Worm (Caenorhabditis elegans): ENCODE data around the gene ugt-44.

ugt-44 gene

DNA sequence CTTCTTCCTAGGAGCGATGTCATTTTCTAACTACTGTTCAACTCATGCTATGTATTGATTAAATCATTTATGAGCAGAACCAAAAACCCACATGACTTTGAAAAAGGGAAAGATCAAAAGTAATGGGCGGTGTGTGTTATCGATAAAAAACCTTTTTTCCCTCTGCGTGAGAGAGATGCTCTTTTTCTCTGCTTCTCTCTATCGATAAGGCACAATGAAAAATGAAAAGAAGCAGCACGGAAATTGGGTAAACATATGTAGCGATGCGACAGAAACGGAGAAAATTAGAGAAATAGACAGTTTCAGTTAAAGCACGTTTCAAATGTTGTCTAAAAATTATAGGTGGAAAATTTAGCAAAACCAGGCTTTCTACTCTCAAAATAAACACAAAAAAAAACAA lies 32.8 kb downstream of the ugt-44 start:
- TF ChIP-seq unc-62 (GFP tag; optimal IDR thresholded peaks at IDR 0.05), result no peak

DNA sequence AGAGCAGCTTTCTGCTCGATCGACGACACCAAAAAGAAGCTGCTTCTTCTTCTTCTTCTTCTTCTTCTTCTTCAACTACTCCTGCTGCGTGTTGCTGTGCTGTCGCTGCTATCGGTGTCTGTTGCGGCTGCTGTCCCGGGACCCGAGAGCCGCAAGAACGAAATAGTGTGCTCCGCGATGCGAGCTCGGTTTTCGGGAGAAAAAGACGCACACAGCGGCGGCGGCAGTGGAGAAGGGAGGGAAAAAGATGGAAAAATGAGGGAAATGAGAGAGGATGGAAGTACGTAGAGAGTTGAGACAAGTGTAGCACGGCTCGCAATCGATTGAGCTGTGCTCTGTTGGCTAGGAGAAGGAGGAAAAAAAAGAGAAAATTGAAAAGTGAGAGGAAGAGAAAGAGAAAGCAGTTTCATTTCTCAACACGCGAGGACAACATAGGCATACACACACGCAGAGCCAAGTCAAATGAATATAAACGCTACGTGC lies 34.2 kb downstream of the ugt-44 start:
- no peak for TF ChIP-seq unc-62 (GFP tag; optimal IDR thresholded peaks at IDR 0.05)

DNA sequence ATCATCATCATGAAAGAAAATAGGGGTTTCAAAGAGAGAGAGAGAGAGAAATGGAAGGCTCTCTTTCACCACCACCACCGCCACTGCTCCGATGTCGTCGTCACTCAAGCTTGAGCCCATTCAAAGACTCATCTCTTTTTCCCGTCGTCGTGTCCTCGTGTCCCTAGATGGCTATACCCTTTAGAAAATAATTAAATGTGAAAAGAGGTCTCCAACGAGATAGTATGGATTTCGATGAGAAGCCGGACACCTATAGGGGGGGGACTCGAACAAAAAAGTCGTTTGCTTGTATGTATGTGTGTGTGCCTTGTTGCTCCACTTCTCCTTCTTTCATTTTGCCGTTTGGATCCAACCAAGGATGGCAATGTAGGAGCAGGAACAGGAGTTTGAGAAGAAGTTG lies 35.5 kb downstream of the ugt-44 start:
- TF ChIP-seq unc-62 (GFP tag; optimal IDR thresholded peaks at IDR 0.05), result no peak

DNA sequence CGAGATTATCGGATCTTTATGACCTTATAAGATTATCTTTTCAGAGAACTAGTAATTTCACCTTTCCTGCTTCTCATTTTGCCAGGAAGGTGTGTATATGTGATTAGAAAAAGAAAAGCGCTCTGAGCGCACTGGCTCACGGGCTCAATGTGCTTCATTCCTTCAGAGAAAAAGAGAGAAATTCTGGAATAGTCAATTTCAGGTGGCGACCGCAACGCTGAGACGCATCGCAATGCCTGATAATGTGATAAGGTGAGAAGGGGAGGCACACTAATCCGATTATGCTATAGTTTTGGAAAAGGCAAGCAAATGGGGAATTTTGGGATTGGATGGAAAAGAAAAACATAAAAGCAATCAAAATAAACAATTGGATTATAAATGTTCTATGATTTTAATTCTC lies 36.5 kb downstream of the ugt-44 start:
- TF ChIP-seq unc-62 (GFP tag; optimal IDR thresholded peaks at IDR 0.05), result no peak

DNA sequence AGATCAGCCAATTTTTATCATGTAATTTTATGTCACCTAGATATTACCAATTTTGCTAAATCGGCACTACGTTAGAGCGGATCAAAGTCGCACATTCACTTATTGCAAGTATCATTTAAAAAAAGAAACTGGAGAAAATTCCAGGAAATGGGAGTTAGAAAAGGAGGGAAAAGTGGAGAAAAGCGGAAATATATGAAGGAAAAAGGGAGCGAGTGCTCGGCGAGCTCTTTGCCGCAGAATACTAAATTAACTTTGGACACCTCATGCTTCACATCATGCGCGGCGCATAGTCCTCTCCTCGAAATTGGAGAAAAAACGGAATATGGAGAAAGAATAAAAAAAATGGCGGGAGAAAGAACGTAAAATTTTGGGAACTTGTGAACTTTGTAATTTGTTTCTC lies 38.0 kb downstream of the ugt-44 start:
- no peak for TF ChIP-seq unc-62 (GFP tag; optimal IDR thresholded peaks at IDR 0.05)

DNA sequence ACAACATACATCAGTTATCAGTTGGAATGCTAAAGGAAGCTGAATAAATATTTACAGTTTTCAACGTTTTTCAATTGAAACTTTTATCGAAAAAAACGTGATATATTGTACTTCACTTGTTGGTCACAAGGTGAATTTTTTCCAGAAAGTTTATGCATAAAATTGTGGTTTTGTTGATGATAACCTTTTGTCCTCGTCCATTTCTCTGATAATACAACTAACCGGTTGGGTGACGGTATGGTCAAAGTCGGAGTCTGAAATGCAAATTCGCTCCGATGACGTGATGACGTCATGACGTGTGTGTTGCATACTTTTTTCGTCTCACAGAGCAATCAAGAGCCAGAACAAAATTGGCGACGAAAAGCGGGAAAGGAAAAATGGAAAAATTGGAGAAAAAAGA lies 41.9 kb downstream of the ugt-44 start:
- TF ChIP-seq unc-62 (GFP tag; optimal IDR thresholded peaks at IDR 0.05), result no peak

DNA sequence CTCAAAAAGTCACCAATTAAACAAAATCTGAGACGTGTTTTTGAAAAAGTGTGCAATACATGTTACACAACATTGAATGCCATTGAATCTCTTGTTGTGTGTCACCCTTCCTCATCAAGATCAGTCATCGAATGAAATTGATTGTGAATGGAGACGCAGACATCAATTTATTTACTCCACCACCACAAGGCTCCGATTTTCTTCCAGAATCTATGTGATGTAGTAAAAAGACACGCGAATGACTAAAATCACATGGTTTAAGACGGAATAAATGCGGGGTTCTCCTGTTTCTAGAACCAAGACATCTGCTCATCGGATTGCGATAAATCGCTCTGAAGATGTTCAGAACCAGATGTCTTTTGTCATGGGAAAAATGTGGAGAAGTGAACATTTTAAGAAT lies 43.2 kb downstream of the ugt-44 start:
- no peak for TF ChIP-seq unc-62 (GFP tag; optimal IDR thresholded peaks at IDR 0.05)

DNA sequence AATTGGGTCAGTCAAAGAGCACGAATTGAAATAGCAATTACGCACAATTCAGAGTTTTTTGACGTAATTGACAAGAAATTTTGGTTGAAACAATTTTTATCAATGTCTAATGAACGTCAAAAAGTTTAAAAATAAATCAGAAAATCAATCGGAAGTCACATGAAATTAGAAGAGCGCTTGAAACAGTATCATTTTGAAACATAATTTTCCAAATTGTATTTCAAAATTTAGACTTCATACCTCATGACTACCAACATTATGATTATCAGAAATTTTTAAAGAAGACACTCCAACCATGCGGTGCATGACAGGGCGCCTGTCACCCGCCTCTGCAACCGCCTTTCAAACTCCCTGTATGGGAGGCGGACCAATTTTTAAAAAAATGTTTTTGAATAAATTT lies 43.7 kb downstream of the ugt-44 start:
- no peak for TF ChIP-seq unc-62 (GFP tag; optimal IDR thresholded peaks at IDR 0.05)

DNA sequence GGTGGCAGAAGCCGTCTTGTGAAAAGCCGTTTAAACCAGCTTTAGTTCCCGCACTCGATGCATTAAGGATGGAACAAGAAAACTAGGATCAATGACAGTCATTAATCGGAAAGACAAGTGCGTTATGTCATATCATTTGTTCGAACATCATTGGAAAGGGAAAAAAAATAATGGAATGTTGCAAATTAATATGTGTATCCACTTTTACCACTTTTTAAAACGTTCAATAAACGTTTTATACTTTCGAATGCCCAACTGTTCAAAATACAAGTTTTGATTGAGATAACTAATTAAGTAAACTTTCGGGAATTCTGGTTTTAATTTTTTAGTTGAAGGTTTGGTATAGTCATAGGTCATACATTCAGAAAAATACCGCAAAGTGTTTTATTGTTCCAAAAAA lies 45.6 kb downstream of the ugt-44 start, which contains the start of gene C02F4.4:
C02F4.4 (minus strand) TSS at position 101 of the 400 bp plus-strand sequence.
- no peak for TF ChIP-seq unc-62 (GFP tag; optimal IDR thresholded peaks at IDR 0.05)

DNA sequence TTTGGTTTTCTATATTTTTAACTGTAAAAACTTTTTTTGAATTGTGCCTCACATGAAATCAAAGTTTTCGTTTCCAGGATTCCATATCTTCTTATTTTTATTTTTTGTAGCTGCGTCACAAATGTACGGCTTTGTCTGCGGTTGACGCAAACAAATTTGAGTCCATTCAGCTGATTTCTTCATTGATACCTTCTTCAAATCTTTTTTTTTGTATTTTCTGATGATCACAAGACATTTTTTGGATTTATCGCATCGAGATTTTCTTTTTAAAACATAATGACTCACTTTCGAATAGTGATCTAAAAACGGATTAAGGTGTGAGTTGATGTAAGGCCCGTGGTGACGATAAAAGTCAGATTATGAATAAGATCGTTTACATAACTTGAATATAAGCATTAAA lies 49.1 kb downstream of the ugt-44 start:
- TF ChIP-seq unc-62 (GFP tag; optimal IDR thresholded peaks at IDR 0.05), result no peak

DNA sequence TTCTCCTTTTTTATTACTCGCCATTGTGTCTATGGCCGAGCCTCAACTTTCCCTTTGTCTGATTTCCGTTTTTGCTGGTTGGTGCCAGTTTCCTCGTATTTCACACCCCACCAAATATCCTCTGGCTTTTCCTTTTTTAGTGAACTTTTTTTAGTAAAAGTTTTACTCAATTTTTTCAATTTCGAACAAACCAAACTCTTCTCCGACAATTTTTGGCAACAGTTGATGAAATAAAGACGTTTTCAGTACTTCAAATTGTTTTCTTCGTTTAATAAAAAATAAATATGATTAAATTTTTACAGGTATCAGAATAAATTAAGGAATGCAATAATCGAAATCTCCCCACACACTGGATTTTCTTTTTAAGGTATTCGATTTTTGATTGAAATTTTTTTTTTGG lies 51.6 kb downstream of the ugt-44 start, which contains the start of gene cal-4:
cal-4 (plus strand) TSS at position 301 of the 400 bp plus-strand sequence.
- TF ChIP-seq unc-62 (GFP tag; optimal IDR thresholded peaks at IDR 0.05), result no peak

Data from whole organism, dauer.